Worm (Caenorhabditis elegans) whole organism, L1 larva: ENCODE data around the gene cyb-2.1.

Experiments
- F16B12.6 ChIP-seq: fragments of 150-350 bp; optimal IDR thresholded peaks from 2 replicates; lab custom pipeline; 2014; ENCODE audit warnings: missing biosample characterization, missing genetic modification characterization
- Y116A8C.19 ChIP-seq: sonication (generic microtip); optimal IDR thresholded peaks from 2 replicates; lab custom pipeline; 2016; ENCODE audit warnings: missing compliant biosample characterization, missing genetic modification characterization, borderline replicate concordance
- aly-2 ChIP-seq: fragments of 150-350 bp; optimal IDR thresholded peaks from 2 replicates; lab custom pipeline; 2014; ENCODE audit warnings: missing biosample characterization, missing genetic modification characterization
- blmp-1 ChIP-seq: fragments of 150-350 bp; optimal IDR thresholded peaks from 2 replicates; lab custom pipeline; 2014; ENCODE audit warnings: missing biosample characterization, missing genetic modification characterization
- ceh-63 ChIP-seq: fragments of 200-800 bp; sonication (Bioruptor generic); optimal IDR thresholded peaks from 2 replicates; lab custom pipeline; 2018; ENCODE audit warnings: mild to moderate bottlenecking, missing genetic modification characterization, missing compliant biosample characterization
- ceh-8 ChIP-seq: fragments of 200-800 bp; sonication (Bioruptor generic); optimal IDR thresholded peaks from 2 replicates; lab custom pipeline; 2018; ENCODE audit warnings: mild to moderate bottlenecking, missing genetic modification characterization, moderate library complexity, missing compliant biosample characterization
- ceh-88 ChIP-seq: fragments of 200-800 bp; sonication (Bioruptor generic); IDR thresholded peaks from 2 replicates; pipeline ENCODE4 v1.3.6; 2022; ENCODE audit warnings: missing genetic modification characterization, missing compliant biosample characterization
- ceh-90 ChIP-seq: sonication (generic microtip); optimal IDR thresholded peaks from 2 replicates; lab custom pipeline; 2016; ENCODE audit warnings: missing genetic modification characterization, missing compliant biosample characterization
- ces-1 ChIP-seq: fragments of 150-350 bp; optimal IDR thresholded peaks from 2 replicates; lab custom pipeline; 2014; ENCODE audit warnings: missing biosample characterization, missing genetic modification reagents, missing genetic modification characterization
- dpl-1 ChIP-seq, 3 experiments: fragments of 150-350 bp in 2 of 3; sonication (generic microtip) in 1 of 3; optimal IDR thresholded peaks; 2 replicates each; lab custom pipeline; 2014 to 2017; ENCODE audit warnings: missing biosample characterization in 3 of 3, missing genetic modification characterization in 3 of 3, missing genetic modification reagents in 3 of 3
- efl-1 ChIP-seq, 4 experiments: fragments of 150-350 bp; optimal IDR thresholded peaks in 3 of 4; peaks in 1 of 4; 1 replicate in 1 of 4; 2 replicates in 3 of 4; lab custom pipeline; 2014; ENCODE audit warnings: missing biosample characterization in 2 of 4, missing genetic modification characterization in 2 of 4, missing genetic modification reagents in 2 of 4
- efl-3 ChIP-seq: fragments of 200-800 bp; sonication (Bioruptor generic); optimal IDR thresholded peaks from 2 replicates; lab custom pipeline; 2018; ENCODE audit warnings: mild to moderate bottlenecking, missing genetic modification characterization, missing compliant biosample characterization
- egl-13 ChIP-seq: sonication (generic microtip); optimal IDR thresholded peaks from 2 replicates; lab custom pipeline; 2016; ENCODE audit warnings: missing genotype, missing genetic modification reagents, missing genetic modification characterization, missing compliant biosample characterization
- egl-27 ChIP-seq, 2 experiments: fragments of 150-350 bp in 1 of 2; sonication (generic microtip); optimal IDR thresholded peaks; 3 replicates each; lab custom pipeline; 2017 to 2018; ENCODE audit warnings: missing biosample characterization in 2 of 2, missing genetic modification characterization in 2 of 2, missing genetic modification reagents in 2 of 2
- ets-5 ChIP-seq: fragments of 200-800 bp; sonication (Bioruptor generic); IDR thresholded peaks from 2 replicates; pipeline ENCODE4 v1.3.6; 2022; ENCODE audit warnings: missing genetic modification characterization, missing compliant biosample characterization
- fkh-10 ChIP-seq: sonication (generic microtip); optimal IDR thresholded peaks from 2 replicates; lab custom pipeline; 2017; ENCODE audit warnings: missing biosample characterization, missing genetic modification reagents, missing genetic modification characterization
- fkh-4 ChIP-seq: sonication (generic microtip); optimal IDR thresholded peaks from 2 replicates; lab custom pipeline; 2016; ENCODE audit warnings: missing compliant biosample characterization, missing genetic modification characterization, borderline replicate concordance
- grh-1 ChIP-seq: fragments of 200-800 bp; sonication (Bioruptor generic); IDR thresholded peaks from 2 replicates; pipeline ENCODE4 v1.3.6; 2022; ENCODE audit warnings: missing genetic modification reagents, missing genetic modification characterization, missing compliant biosample characterization
- hlh-17 ChIP-seq: fragments of 200-800 bp; sonication (Bioruptor generic); optimal IDR thresholded peaks from 2 replicates; lab custom pipeline; 2018; ENCODE audit warnings: missing genetic modification characterization, mild to moderate bottlenecking, missing compliant biosample characterization, moderate library complexity, borderline replicate concordance
- hpl-2 ChIP-seq: fragments of 150-350 bp; optimal IDR thresholded peaks from 2 replicates; lab custom pipeline; 2014; ENCODE audit warnings: missing biosample characterization, missing genetic modification reagents, missing genetic modification characterization
- irx-1 ChIP-seq: sonication (generic microtip); optimal IDR thresholded peaks from 2 replicates; lab custom pipeline; 2016; ENCODE audit warnings: missing genetic modification characterization, missing compliant biosample characterization
- isw-1 ChIP-seq: fragments of 200-800 bp; sonication (Bioruptor generic); IDR thresholded peaks from 2 replicates; pipeline ENCODE4 v1.3.6; 2022; ENCODE audit warnings: missing genetic modification characterization, missing compliant biosample characterization
- lin-13 ChIP-seq: fragments of 150-350 bp; optimal IDR thresholded peaks from 2 replicates; lab custom pipeline; 2014; ENCODE audit warnings: missing biosample characterization, missing genetic modification reagents, missing genetic modification characterization
- lin-14 ChIP-seq: fragments of 200-800 bp; sonication (Bioruptor generic); optimal IDR thresholded peaks from 2 replicates; lab custom pipeline; 2018; ENCODE audit warnings: mild to moderate bottlenecking, missing genetic modification characterization, moderate library complexity, missing compliant biosample characterization
- lin-35 ChIP-seq, 2 experiments: fragments of 150-350 bp; optimal IDR thresholded peaks; 2 replicates each; lab custom pipeline; 2014; ENCODE audit warnings: missing biosample characterization in 2 of 2, missing genetic modification characterization in 2 of 2, missing genetic modification reagents in 2 of 2
- lir-3 ChIP-seq: sonication (generic microtip); optimal IDR thresholded peaks from 2 replicates; lab custom pipeline; 2016; ENCODE audit warnings: mild to moderate bottlenecking, missing genetic modification characterization, moderate library complexity, missing compliant biosample characterization; ENCODE audit not compliant: poor library complexity
- lsy-2 ChIP-seq, 2 experiments: fragments of 150-350 bp; optimal IDR thresholded peaks; 2 replicates each; lab custom pipeline; 2014; ENCODE audit warnings: missing biosample characterization in 2 of 2, missing genetic modification characterization in 2 of 2
- mab-9 ChIP-seq: fragments of 200-800 bp; sonication (Bioruptor generic); IDR thresholded peaks from 2 replicates; pipeline ENCODE4 v1.3.6; 2022; ENCODE audit warnings: missing genetic modification reagents, missing genetic modification characterization, missing compliant biosample characterization
- mdl-1 ChIP-seq, 2 experiments: fragments of 150-350 bp; optimal IDR thresholded peaks; 2 replicates each; lab custom pipeline; 2014 to 2017; ENCODE audit warnings: missing biosample characterization in 2 of 2, missing genetic modification characterization in 2 of 2, inconsistent platforms in 1 of 2
- nhr-11 ChIP-seq: fragments of 150-350 bp; optimal IDR thresholded peaks from 2 replicates; lab custom pipeline; 2014; ENCODE audit warnings: missing biosample characterization, missing genetic modification characterization
- nhr-20 ChIP-seq: sonication (generic microtip); optimal IDR thresholded peaks from 2 replicates; lab custom pipeline; 2016; ENCODE audit warnings: mild to moderate bottlenecking, missing genetic modification characterization, missing compliant biosample characterization
- nhr-76 ChIP-seq: sonication (generic microtip); optimal IDR thresholded peaks from 2 replicates; lab custom pipeline; 2017; ENCODE audit warnings: missing biosample characterization, missing genetic modification characterization
- nhr-77 ChIP-seq: fragments of 150-350 bp; optimal IDR thresholded peaks from 2 replicates; lab custom pipeline; 2014; ENCODE audit warnings: missing biosample characterization, missing genetic modification characterization
- nhr-84 ChIP-seq: sonication (generic microtip); optimal IDR thresholded peaks from 2 replicates; lab custom pipeline; 2017; ENCODE audit warnings: missing biosample characterization, missing genetic modification characterization
- nhr-90 ChIP-seq: sonication (generic microtip); optimal IDR thresholded peaks from 2 replicates; lab custom pipeline; 2016; ENCODE audit warnings: mild to moderate bottlenecking, missing genetic modification characterization, missing compliant biosample characterization; ENCODE audit not compliant: poor library complexity
- pag-3 ChIP-seq: sonication (generic microtip); optimal IDR thresholded peaks from 2 replicates; lab custom pipeline; 2017; ENCODE audit warnings: missing genetic modification characterization, mild to moderate bottlenecking, missing compliant biosample characterization, antibody characterized with exemption, borderline replicate concordance; ENCODE audit not compliant: insufficient read depth
- rnt-1 ChIP-seq: sonication (generic microtip); optimal IDR thresholded peaks from 2 replicates; lab custom pipeline; 2016; ENCODE audit warnings: mild to moderate bottlenecking, missing genetic modification characterization, moderate library complexity, missing compliant biosample characterization
- skn-1 ChIP-seq: fragments of 150-350 bp; optimal IDR thresholded peaks from 2 replicates; lab custom pipeline; 2014; ENCODE audit warnings: missing biosample characterization, missing genetic modification characterization
- snu-23 ChIP-seq: sonication (generic microtip); optimal IDR thresholded peaks from 2 replicates; lab custom pipeline; 2016; ENCODE audit warnings: missing genetic modification characterization, missing compliant biosample characterization
- sptf-1 ChIP-seq: fragments of 150-350 bp; optimal IDR thresholded peaks from 2 replicates; lab custom pipeline; 2014; ENCODE audit warnings: missing biosample characterization, missing genetic modification characterization
- sup-37 ChIP-seq: fragments of 200-800 bp; sonication (Bioruptor generic); optimal IDR thresholded peaks from 2 replicates; lab custom pipeline; 2018; ENCODE audit warnings: mild to moderate bottlenecking, missing genetic modification characterization, missing compliant biosample characterization
- swsn-7 ChIP-seq: sonication (generic microtip); optimal IDR thresholded peaks from 2 replicates; lab custom pipeline; 2016; ENCODE audit warnings: missing genetic modification characterization, missing compliant biosample characterization
- unc-130 ChIP-seq: fragments of 150-350 bp; optimal IDR thresholded peaks from 2 replicates; lab custom pipeline; 2017; ENCODE audit warnings: missing biosample characterization, missing genetic modification characterization, inconsistent platforms
- unc-30 ChIP-seq: sonication (generic microtip); optimal IDR thresholded peaks from 2 replicates; lab custom pipeline; 2017; ENCODE audit warnings: missing biosample characterization, missing genetic modification characterization
- unc-62 ChIP-seq: fragments of 150-350 bp; optimal IDR thresholded peaks from 2 replicates; lab custom pipeline; 2014; ENCODE audit warnings: missing biosample characterization, missing genetic modification reagents, missing genetic modification characterization
- unc-86 ChIP-seq: sonication (generic microtip); optimal IDR thresholded peaks from 2 replicates; lab custom pipeline; 2016; ENCODE audit warnings: missing genetic modification characterization, missing compliant biosample characterization
- unc-98 ChIP-seq: fragments of 200-800 bp; sonication (Bioruptor generic); IDR thresholded peaks from 2 replicates; pipeline ENCODE4 v1.3.6; 2022; ENCODE audit warnings: missing genetic modification characterization, missing compliant biosample characterization
- vab-15 ChIP-seq: sonication (generic microtip); optimal IDR thresholded peaks from 2 replicates; lab custom pipeline; 2017; ENCODE audit warnings: missing genotype, mild to moderate bottlenecking, missing genetic modification characterization, missing compliant biosample characterization
- xbp-1 ChIP-seq: sonication (generic microtip); optimal IDR thresholded peaks from 2 replicates; lab custom pipeline; 2016; ENCODE audit warnings: missing genetic modification characterization, missing compliant biosample characterization
- ztf-11 ChIP-seq, 2 experiments: sonication (generic microtip); optimal IDR thresholded peaks; 2 replicates each; lab custom pipeline; 2016 to 2017; ENCODE audit warnings: missing genetic modification characterization in 2 of 2, missing biosample characterization in 1 of 2, missing compliant biosample characterization in 1 of 2
- ztf-4 ChIP-seq: fragments of 150-350 bp; optimal IDR thresholded peaks from 2 replicates; lab custom pipeline; 2014; ENCODE audit warnings: missing biosample characterization, missing genetic modification characterization

Gene cyb-2.1

DNA sequence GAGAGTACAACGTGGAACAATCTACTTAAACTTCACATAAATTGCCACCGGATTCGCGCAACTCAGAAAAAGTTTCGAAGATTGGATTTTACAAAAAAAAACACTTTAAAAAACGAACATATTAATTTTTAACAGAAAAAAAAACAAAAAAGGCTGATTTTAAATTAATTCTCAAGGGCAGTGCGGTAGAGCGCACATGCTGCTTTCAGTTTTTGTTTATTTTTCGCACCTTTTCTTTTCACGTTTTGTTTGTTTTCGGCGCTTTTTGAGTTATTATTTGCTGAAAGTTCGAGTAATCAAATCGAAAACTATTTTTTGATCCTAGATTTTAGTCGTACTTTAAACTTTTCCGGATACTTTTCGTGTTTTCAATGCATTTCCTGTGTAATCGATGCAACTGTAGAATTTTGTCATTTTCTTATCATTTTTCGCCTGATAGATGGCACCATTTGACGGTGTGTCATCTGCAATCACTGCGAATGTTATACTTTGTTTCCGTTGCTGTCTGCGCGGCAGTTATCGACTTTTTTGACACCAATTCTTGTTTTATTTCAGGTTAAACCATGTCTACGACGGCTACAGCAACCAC lies 34.3 kb downstream of the cyb-2.1 start, which contains the start of gene F13H10.8:
TSS of gene F13H10.8 (plus strand) at position 556 of the 589 bp plus-strand sequence.
- TF ChIP-seq ceh-90, result no peak
- TF ChIP-seq ztf-4 (tag; lab: Kevin White, UChicago), result no peak
- no peak for TF ChIP-seq sptf-1 (tag; lab: Kevin White, UChicago)
- peak; percentile 31 for TF ChIP-seq xbp-1 (tag; lab: Kevin White, UChicago)
- peak; percentile 22 for TF ChIP-seq pag-3 (tag; lab: Kevin White, UChicago)
- peak; percentile 41 for TF ChIP-seq blmp-1 (tag; lab: Kevin White, UChicago)
- no peak for TF ChIP-seq ceh-88 (GFP tag; lab: Robert Waterston, UW)
- no peak for TF ChIP-seq fkh-10 (GFP tag; lab: Kevin White, UChicago)
- TF ChIP-seq lin-13 (GFP tag; lab: Kevin White, UChicago), result no peak
- TF ChIP-seq lsy-2 (tag; optimal IDR thresholded peaks at IDR 0.05; lab: Kevin White, UChicago), result peak; percentile 9 to 50
- peak; percentile 19 to 48 (median 20) for TF ChIP-seq dpl-1 (GFP tag; optimal IDR thresholded peaks at IDR 0.05; lab: Kevin White, UChicago)
- no peak for TF ChIP-seq fkh-4 (tag; lab: Kevin White, UChicago)
- no peak for TF ChIP-seq ceh-63 (GFP tag; lab: Kevin White, UChicago)
- no peak for TF ChIP-seq unc-30 (tag; lab: Kevin White, UChicago)
- TF ChIP-seq skn-1, result no peak
- no peak for TF ChIP-seq ces-1 (GFP tag; lab: Kevin White, UChicago)
- TF ChIP-seq snu-23 (GFP tag; lab: Kevin White, UChicago), result peak; percentile 31
- TF ChIP-seq lin-14 (GFP tag; lab: Kevin White, UChicago), result peak; percentile 68
- no peak for TF ChIP-seq hpl-2 (GFP tag; lab: Kevin White, UChicago)
- no peak for TF ChIP-seq vab-15 (tag; lab: Kevin White, UChicago)
- TF ChIP-seq unc-130 (tag; lab: Kevin White, UChicago), result no peak
- no peak for TF ChIP-seq mab-9 (GFP tag; lab: Robert Waterston, UW)
- no peak for TF ChIP-seq ets-5 (GFP tag; lab: Robert Waterston, UW)
- no peak for TF ChIP-seq egl-13
- TF ChIP-seq unc-86 (tag; lab: Kevin White, UChicago), result no peak
- TF ChIP-seq ztf-11 (tag; optimal IDR thresholded peaks at IDR 0.05; lab: Kevin White, UChicago), result no peak
- TF ChIP-seq grh-1 (GFP tag; lab: Robert Waterston, UW), result no peak
- no peak for TF ChIP-seq unc-98
- TF ChIP-seq efl-1 (optimal IDR thresholded peaks at IDR 0.05; lab: Kevin White, UChicago), result peak; percentile 24 to 26
- peak; percentile 31 to 40 for TF ChIP-seq efl-1 (GFP tag; optimal IDR thresholded peaks at IDR 0.05 in 1 of 2; lab: Kevin White, UChicago)
- no peak for TF ChIP-seq unc-62
- no peak for TF ChIP-seq F16B12.6 (tag; lab: Kevin White, UChicago)
- TF ChIP-seq ceh-8 (GFP tag; lab: Kevin White, UChicago), result no peak
- no peak for TF ChIP-seq nhr-76 (tag; lab: Kevin White, UChicago)
- TF ChIP-seq aly-2 (tag; lab: Kevin White, UChicago), result no peak
- TF ChIP-seq mdl-1 (tag; optimal IDR thresholded peaks at IDR 0.05; lab: Kevin White, UChicago), result peak in 1 of 2 experiments; percentile 1
- TF ChIP-seq isw-1 (GFP tag; lab: Robert Waterston, UW), result no peak
- TF ChIP-seq irx-1 (tag; lab: Kevin White, UChicago), result no peak
- no peak for TF ChIP-seq hlh-17 (GFP tag; lab: Kevin White, UChicago)
- no peak for TF ChIP-seq nhr-84 (tag; lab: Kevin White, UChicago)
- no peak for TF ChIP-seq lir-3 (tag; lab: Kevin White, UChicago)
- peak; percentile 1 for TF ChIP-seq nhr-77
- TF ChIP-seq swsn-7 (tag; lab: Kevin White, UChicago), result peak; percentile 19
- TF ChIP-seq Y116A8C.19 (tag; lab: Kevin White, UChicago), result no peak
- TF ChIP-seq egl-27 (tag; optimal IDR thresholded peaks at IDR 0.05; lab: Kevin White, UChicago), result no peak
- peak; percentile 54 for TF ChIP-seq nhr-20 (tag; lab: Kevin White, UChicago)
- TF ChIP-seq sup-37, result no peak
- TF ChIP-seq nhr-11 (tag; lab: Kevin White, UChicago), result no peak
- no peak for TF ChIP-seq nhr-90 (tag; lab: Kevin White, UChicago)
- TF ChIP-seq efl-3, result no peak
- no peak for TF ChIP-seq rnt-1
- TF ChIP-seq lin-35 (GFP tag; optimal IDR thresholded peaks at IDR 0.05; lab: Kevin White, UChicago), result peak; percentile 36 to 38
